Worm (Caenorhabditis elegans) whole organism, L3 larva: Measurements from ENCODE around the gene ZK930.7.

Source experiments
- R02D3.7 ChIP-seq: fragments of 150-350 bp; optimal IDR thresholded peaks from 2 replicates; lab custom pipeline; 2014; ENCODE audit warnings: missing biosample characterization, missing genetic modification characterization
- ZK546.5 ChIP-seq: sonication (generic microtip); optimal IDR thresholded peaks from 2 replicates; lab custom pipeline; 2017; ENCODE audit warnings: missing biosample characterization, missing genetic modification characterization
- aly-2 ChIP-seq: fragments of 150-350 bp; optimal IDR thresholded peaks from 2 replicates; lab custom pipeline; 2014; ENCODE audit warnings: missing biosample characterization, missing genetic modification characterization
- ama-1 ChIP-seq: fragments of 150-350 bp; optimal IDR thresholded peaks from 2 replicates; lab custom pipeline; 2018
- ceh-16 ChIP-seq: sonication (generic microtip); optimal IDR thresholded peaks from 2 replicates; lab custom pipeline; 2017; ENCODE audit warnings: missing biosample characterization, missing genetic modification characterization
- ceh-28 ChIP-seq: fragments of 150-350 bp; optimal IDR thresholded peaks from 2 replicates; lab custom pipeline; 2014; ENCODE audit warnings: missing biosample characterization, missing genetic modification reagents, missing genetic modification characterization
- ceh-82 ChIP-seq: fragments of 150-350 bp; optimal IDR thresholded peaks from 2 replicates; lab custom pipeline; 2014; ENCODE audit warnings: missing biosample characterization, missing genetic modification characterization
- ceh-9 ChIP-seq: sonication (generic microtip); optimal IDR thresholded peaks from 2 replicates; lab custom pipeline; 2018; ENCODE audit warnings: missing biosample characterization, missing genetic modification characterization
- daf-12 ChIP-seq: fragments of 150-350 bp; optimal IDR thresholded peaks from 2 replicates; lab custom pipeline; 2014; ENCODE audit warnings: missing biosample characterization, missing genetic modification reagents, missing genetic modification characterization
- egl-27 ChIP-seq: sonication (generic microtip); optimal IDR thresholded peaks from 4 replicates; lab custom pipeline; 2017; ENCODE audit warnings: missing biosample characterization, missing genetic modification reagents, missing genetic modification characterization
- egl-5 ChIP-seq: fragments of 150-350 bp; optimal IDR thresholded peaks from 2 replicates; lab custom pipeline; 2017; ENCODE audit warnings: missing biosample characterization, missing genetic modification reagents, missing genetic modification characterization, inconsistent platforms
- elt-1 ChIP-seq: fragments of 150-350 bp; optimal IDR thresholded peaks from 2 replicates; lab custom pipeline; 2014; ENCODE audit warnings: missing biosample characterization, missing genetic modification characterization
- elt-2 ChIP-seq: sonication (generic microtip); optimal IDR thresholded peaks from 2 replicates; lab custom pipeline; 2016; ENCODE audit warnings: missing genetic modification reagents, mild to moderate bottlenecking, missing genetic modification characterization, missing compliant biosample characterization
- elt-3 ChIP-seq, 3 experiments: fragments of 150-350 bp in 1 of 3; sonication (generic microtip) in 2 of 3; optimal IDR thresholded peaks; 2 replicates in 2 of 3; 4 replicates in 1 of 3; lab custom pipeline; 2014 to 2017; ENCODE audit warnings: missing biosample characterization in 3 of 3, missing genetic modification characterization in 3 of 3
- eor-1 ChIP-seq, 2 experiments: fragments of 150-350 bp; optimal IDR thresholded peaks; 2 replicates each; lab custom pipeline; 2014 to 2018; ENCODE audit warnings: missing biosample characterization in 2 of 2, missing genetic modification characterization in 2 of 2
- fkh-10 ChIP-seq: sonication (generic microtip); optimal IDR thresholded peaks from 2 replicates; lab custom pipeline; 2017; ENCODE audit warnings: missing biosample characterization, missing genetic modification reagents, missing genetic modification characterization
- fkh-2 ChIP-seq: fragments of 150-350 bp; optimal IDR thresholded peaks from 2 replicates; lab custom pipeline; 2014; ENCODE audit warnings: missing biosample characterization, missing genetic modification reagents, missing genetic modification characterization
- fos-1 ChIP-seq: fragments of 150-350 bp; optimal IDR thresholded peaks from 2 replicates; lab custom pipeline; 2014; ENCODE audit warnings: missing biosample characterization, missing genetic modification characterization
- hmg-11 ChIP-seq: sonication (generic microtip); optimal IDR thresholded peaks from 2 replicates; lab custom pipeline; 2016; ENCODE audit warnings: missing genetic modification characterization, missing compliant biosample characterization
- jun-1 ChIP-seq: fragments of 150-350 bp; optimal IDR thresholded peaks from 2 replicates; lab custom pipeline; 2014; ENCODE audit warnings: missing biosample characterization, missing genetic modification reagents, missing genetic modification characterization
- lin-15B ChIP-seq: fragments of 150-350 bp; optimal IDR thresholded peaks from 2 replicates; lab custom pipeline; 2014; ENCODE audit warnings: missing biosample characterization, missing genetic modification characterization
- lin-39 ChIP-seq: fragments of 150-350 bp; optimal IDR thresholded peaks from 2 replicates; lab custom pipeline; 2018; ENCODE audit warnings: missing biosample characterization, missing genetic modification reagents, missing genetic modification characterization
- lsy-12 ChIP-seq: sonication (generic microtip); optimal IDR thresholded peaks from 2 replicates; lab custom pipeline; 2016; ENCODE audit warnings: mild to moderate bottlenecking, missing genetic modification characterization, missing compliant biosample characterization
- mdl-1 ChIP-seq: fragments of 150-350 bp; optimal IDR thresholded peaks from 2 replicates; lab custom pipeline; 2014; ENCODE audit warnings: missing biosample characterization, missing genetic modification characterization
- mml-1 ChIP-seq: fragments of 150-350 bp; sonication (generic microtip); optimal IDR thresholded peaks from 3 replicates; lab custom pipeline; 2014; ENCODE audit warnings: missing biosample characterization, missing genetic modification characterization
- nfya-1 ChIP-seq: sonication (generic microtip); optimal IDR thresholded peaks from 2 replicates; lab custom pipeline; 2017; ENCODE audit warnings: missing genetic modification characterization, mild to moderate bottlenecking, missing compliant biosample characterization, antibody characterized with exemption, moderate library complexity; ENCODE audit not compliant: insufficient read depth
- nhr-11 ChIP-seq: fragments of 150-350 bp; optimal IDR thresholded peaks from 2 replicates; lab custom pipeline; 2014; ENCODE audit warnings: missing biosample characterization, missing genetic modification characterization
- nhr-12 ChIP-seq: fragments of 150-350 bp; optimal IDR thresholded peaks from 2 replicates; lab custom pipeline; 2014; ENCODE audit warnings: missing biosample characterization, missing genetic modification characterization
- nhr-23 ChIP-seq: fragments of 150-350 bp; optimal IDR thresholded peaks from 2 replicates; lab custom pipeline; 2014; ENCODE audit warnings: missing biosample characterization, missing genetic modification reagents, missing genetic modification characterization
- nhr-237 ChIP-seq: fragments of 150-350 bp; optimal IDR thresholded peaks from 2 replicates; lab custom pipeline; 2014; ENCODE audit warnings: missing biosample characterization, missing genetic modification characterization
- nhr-25 ChIP-seq: sonication (generic microtip); optimal IDR thresholded peaks from 2 replicates; lab custom pipeline; 2017; ENCODE audit warnings: missing biosample characterization, missing genetic modification characterization
- nhr-28 ChIP-seq: fragments of 150-350 bp; optimal IDR thresholded peaks from 2 replicates; lab custom pipeline; 2014; ENCODE audit warnings: missing biosample characterization, missing genetic modification characterization
- nhr-43 ChIP-seq: sonication (generic microtip); optimal IDR thresholded peaks from 2 replicates; lab custom pipeline; 2016; ENCODE audit warnings: mild to moderate bottlenecking, missing genetic modification characterization, missing compliant biosample characterization; ENCODE audit not compliant: poor library complexity, severe bottlenecking
- nhr-67 ChIP-seq: fragments of 150-350 bp; optimal IDR thresholded peaks from 2 replicates; lab custom pipeline; 2014; ENCODE audit warnings: missing biosample characterization, missing genetic modification characterization
- nhr-76 ChIP-seq: fragments of 150-350 bp; sonication (generic microtip); optimal IDR thresholded peaks from 5 replicates; lab custom pipeline; 2014; ENCODE audit warnings: missing biosample characterization, missing genetic modification characterization
- nhr-77 ChIP-seq: fragments of 150-350 bp; optimal IDR thresholded peaks from 2 replicates; lab custom pipeline; 2014; ENCODE audit warnings: missing biosample characterization, missing genetic modification characterization
- pha-4 ChIP-seq: fragments of 150-350 bp; optimal IDR thresholded peaks from 2 replicates; lab custom pipeline; 2014; ENCODE audit warnings: missing biosample characterization, missing genetic modification reagents, missing genetic modification characterization
- pqm-1 ChIP-seq: fragments of 150-350 bp; optimal IDR thresholded peaks from 2 replicates; lab custom pipeline; 2017; ENCODE audit warnings: missing biosample characterization, missing genetic modification characterization, inconsistent platforms
- sea-2 ChIP-seq: fragments of 150-350 bp; sonication (generic microtip); optimal IDR thresholded peaks from 4 replicates; lab custom pipeline; 2014; ENCODE audit warnings: missing biosample characterization, missing genetic modification reagents, missing genetic modification characterization
- skn-1 ChIP-seq: fragments of 150-350 bp; optimal IDR thresholded peaks from 2 replicates; lab custom pipeline; 2014; ENCODE audit warnings: missing biosample characterization, missing genetic modification characterization
- snpc-4 ChIP-seq: fragments of 150-350 bp; optimal IDR thresholded peaks from 2 replicates; lab custom pipeline; 2014; ENCODE audit warnings: missing biosample characterization, missing genetic modification characterization
- tbx-2 ChIP-seq: sonication (generic microtip); optimal IDR thresholded peaks from 2 replicates; lab custom pipeline; 2016; ENCODE audit warnings: mild to moderate bottlenecking, missing genetic modification characterization, missing compliant biosample characterization
- unc-39 ChIP-seq: sonication (generic microtip); optimal IDR thresholded peaks from 4 replicates; lab custom pipeline; 2017; ENCODE audit warnings: missing biosample characterization, missing genetic modification characterization
- unc-62 ChIP-seq: fragments of 150-350 bp; sonication (generic microtip); optimal IDR thresholded peaks from 4 replicates; lab custom pipeline; 2014; ENCODE audit warnings: missing biosample characterization, missing genetic modification reagents, missing genetic modification characterization
- zag-1 ChIP-seq: fragments of 150-350 bp; optimal IDR thresholded peaks from 2 replicates; lab custom pipeline; 2014; ENCODE audit warnings: missing biosample characterization, missing genetic modification characterization
- ztf-11 ChIP-seq: fragments of 150-350 bp; optimal IDR thresholded peaks from 2 replicates; lab custom pipeline; 2014; ENCODE audit warnings: missing biosample characterization, missing genetic modification characterization
- ztf-4 ChIP-seq: fragments of 150-350 bp; optimal IDR thresholded peaks from 2 replicates; lab custom pipeline; 2014; ENCODE audit warnings: missing biosample characterization, missing genetic modification characterization

Gene ZK930.7

DNA sequence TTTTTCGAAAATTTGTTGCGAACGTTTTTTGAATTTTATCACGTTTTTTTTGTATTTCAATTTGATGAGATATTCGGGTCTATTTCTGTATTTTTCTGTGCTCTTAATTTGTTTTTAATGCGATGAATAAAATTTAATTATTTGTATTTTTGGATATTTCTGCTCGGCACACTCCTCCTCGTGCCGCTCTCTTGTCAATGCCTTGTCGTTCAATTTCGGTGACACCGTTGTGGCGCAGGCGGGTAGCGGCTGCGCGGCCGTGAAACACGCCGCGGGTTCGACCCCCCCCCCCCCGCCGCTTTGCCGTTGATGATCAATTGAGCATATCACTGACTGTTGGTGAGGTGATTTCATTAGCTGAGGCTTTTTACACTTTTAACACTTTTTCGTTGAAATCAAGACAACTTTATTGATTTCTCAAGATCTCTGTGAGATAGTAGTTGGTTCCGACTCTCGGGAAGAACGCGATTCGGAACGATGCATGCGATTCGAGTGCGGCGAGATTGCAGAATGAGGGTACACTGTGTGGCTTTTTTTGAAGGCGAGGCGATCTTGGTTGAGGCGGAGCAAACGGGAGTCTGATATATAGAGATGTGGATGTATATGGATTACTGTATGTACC lies 46.3 kb downstream of the ZK930.7 start:
- peak; percentile 27 for TF ChIP-seq jun-1 (tag; lab: Kevin White, UChicago)
- TF ChIP-seq hmg-11 (tag; lab: Kevin White, UChicago), result peak; percentile 93
- no peak for TF ChIP-seq ztf-11 (tag; lab: Kevin White, UChicago)
- TF ChIP-seq nhr-76, result peak; percentile 15
- no peak for TF ChIP-seq nhr-67
- TF ChIP-seq fos-1 (tag; lab: Kevin White, UChicago), result no peak
- TF ChIP-seq nhr-11 (tag; lab: Kevin White, UChicago), result no peak
- no peak for TF ChIP-seq fkh-2 (tag; lab: Kevin White, UChicago)
- TF ChIP-seq nhr-23, result peak; percentile 12
- TF ChIP-seq egl-27, result no peak
- peak; percentile 89 for TF ChIP-seq lin-39 (tag; lab: Kevin White, UChicago)
- no peak for TF ChIP-seq nhr-12 (tag; lab: Kevin White, UChicago)
- no peak for TF ChIP-seq nhr-28 (tag; lab: Kevin White, UChicago)
- no peak for TF ChIP-seq mdl-1 (tag; lab: Kevin White, UChicago)
- no peak for TF ChIP-seq nhr-237 (tag; lab: Kevin White, UChicago)
- peak; percentile 62 for TF ChIP-seq nfya-1 (tag; lab: Kevin White, UChicago)
- TF ChIP-seq daf-12 (tag; lab: Kevin White, UChicago), result no peak
- TF ChIP-seq egl-5, result no peak
- TF ChIP-seq skn-1, result no peak
- peak; percentile 66 for TF ChIP-seq sea-2 (GFP tag; lab: Kevin White, UChicago)
- TF ChIP-seq elt-1 (tag; lab: Kevin White, UChicago), result no peak
- no peak for TF ChIP-seq nhr-25 (tag; lab: Kevin White, UChicago)
- TF ChIP-seq lsy-12 (tag; lab: Kevin White, UChicago), result peak; percentile 88
- no peak for TF ChIP-seq eor-1 (tag; optimal IDR thresholded peaks at IDR 0.05; lab: Kevin White, UChicago)
- TF ChIP-seq nhr-43, result peak; percentile 55
- peak; percentile 16 for TF ChIP-seq lin-15B (tag; lab: Kevin White, UChicago)
- peak; percentile 36 for TF ChIP-seq ceh-82 (tag; lab: Kevin White, UChicago)
- TF ChIP-seq zag-1, result no peak
- TF ChIP-seq ama-1, result no peak
- no peak for TF ChIP-seq mml-1 (tag; lab: Kevin White, UChicago)
- TF ChIP-seq ztf-4 (tag; lab: Kevin White, UChicago), result peak; percentile 22
- no peak for TF ChIP-seq ZK546.5
- peak; percentile 36 for TF ChIP-seq ceh-28 (tag; lab: Kevin White, UChicago)
- peak; percentile 73 for TF ChIP-seq pha-4 (tag; lab: Kevin White, UChicago)
- no peak for TF ChIP-seq nhr-77 (tag; lab: Kevin White, UChicago)
- no peak for TF ChIP-seq fkh-10 (GFP tag; lab: Kevin White, UChicago)
- no peak for TF ChIP-seq ceh-9 (tag; lab: Kevin White, UChicago)
- no peak for TF ChIP-seq unc-62 (GFP tag; lab: Kevin White, UChicago)
- TF ChIP-seq elt-2 (tag; lab: Kevin White, UChicago), result peak; percentile 57
- TF ChIP-seq snpc-4, result peak; percentile 38
- TF ChIP-seq pqm-1 (tag; lab: Kevin White, UChicago), result no peak
- TF ChIP-seq ceh-16 (tag; lab: Kevin White, UChicago), result no peak
- peak; percentile 80 for TF ChIP-seq tbx-2 (tag; lab: Kevin White, UChicago)
- peak in 1 of 3 experiments; percentile 31 for TF ChIP-seq elt-3 (tag; optimal IDR thresholded peaks at IDR 0.05; lab: Kevin White, UChicago)
- TF ChIP-seq R02D3.7, result peak; percentile 68
- TF ChIP-seq aly-2 (tag; lab: Kevin White, UChicago), result no peak
- TF ChIP-seq unc-39 (tag; lab: Kevin White, UChicago), result no peak
